Worm (Caenorhabditis elegans) whole organism, young adult: ENCODE measurements around the gene F08F8.11.
A peak's percentile ranks its signal among the peaks of the same experiment; 100 is the strongest.

Source experiments
- C06A6.2 ChIP-seq: fragments of 200-800 bp; sonication (Bioruptor generic); conservative IDR thresholded peaks from 2 replicates; pipeline ENCODE4 v1.3.6; 2022; ENCODE audit warnings: missing genetic modification characterization, missing compliant biosample characterization
- D2030.7 ChIP-seq: fragments of 200-800 bp; sonication (Bioruptor generic); IDR thresholded peaks from 2 replicates; pipeline ENCODE4 v1.3.6; 2022; ENCODE audit warnings: missing genetic modification reagents, missing genetic modification characterization, missing compliant biosample characterization
- F22D6.2 ChIP-seq: sonication (generic microtip); optimal IDR thresholded peaks from 2 replicates; lab custom pipeline; 2016; ENCODE audit warnings: mild to moderate bottlenecking, missing genetic modification characterization, missing compliant biosample characterization
- F23B12.7 ChIP-seq: sonication (generic microtip); optimal IDR thresholded peaks from 2 replicates; lab custom pipeline; 2017; ENCODE audit warnings: missing genetic modification characterization, mild to moderate bottlenecking, missing compliant biosample characterization, antibody characterized with exemption, moderate library complexity; ENCODE audit not compliant: insufficient read depth
- F37B4.10 ChIP-seq: fragments of 200-800 bp; sonication (Bioruptor generic); IDR thresholded peaks from 2 replicates; pipeline ENCODE4 v1.3.6; 2022; ENCODE audit warnings: missing genetic modification characterization, missing compliant biosample characterization
- F55B11.4 ChIP-seq: sonication (generic microtip); optimal IDR thresholded peaks from 2 replicates; lab custom pipeline; 2016; ENCODE audit warnings: missing compliant biosample characterization, missing genetic modification characterization, borderline replicate concordance; ENCODE audit not compliant: insufficient read depth
- T07F8.4 ChIP-seq: sonication (generic microtip); optimal IDR thresholded peaks from 2 replicates; lab custom pipeline; 2016; ENCODE audit warnings: mild to moderate bottlenecking, missing genetic modification characterization, moderate library complexity, missing compliant biosample characterization
- Y53G8AR.9 ChIP-seq: fragments of 200-800 bp; sonication (Bioruptor generic); conservative IDR thresholded peaks from 2 replicates; pipeline ENCODE4 v1.3.6; 2022; ENCODE audit warnings: missing genetic modification reagents, missing genetic modification characterization, missing compliant biosample characterization
- Y95B8A.8 ChIP-seq: fragments of 200-800 bp; sonication (Bioruptor generic); IDR thresholded peaks from 2 replicates; pipeline ENCODE4 v1.3.6; 2022; ENCODE audit warnings: missing genetic modification reagents, missing genetic modification characterization, missing compliant biosample characterization
- attf-3 ChIP-seq: fragments of 200-800 bp; sonication (Bioruptor generic); conservative IDR thresholded peaks from 2 replicates; pipeline ENCODE4 v1.3.6; 2022; ENCODE audit warnings: missing genetic modification reagents, missing genetic modification characterization, missing compliant biosample characterization
- cebp-1 ChIP-seq, 2 experiments: fragments of 200-800 bp in 1 of 2; sonication (Bioruptor generic) in 1 of 2; sonication (generic microtip) in 1 of 2; IDR thresholded peaks in 1 of 2; optimal IDR thresholded peaks in 1 of 2; 2 replicates each; pipeline versions ENCODE4 v1.3.6 to Lab custom; 2017 to 2022; ENCODE audit warnings: missing compliant biosample characterization in 2 of 2, missing genetic modification characterization in 2 of 2, mild to moderate bottlenecking in 1 of 2, missing genetic modification reagents in 1 of 2, moderate library complexity in 1 of 2
- cebp-2 ChIP-seq: fragments of 200-800 bp; sonication (Bioruptor generic); IDR thresholded peaks from 2 replicates; pipeline ENCODE4 v1.3.6; 2022; ENCODE audit warnings: missing genetic modification characterization, missing compliant biosample characterization
- ceh-100 ChIP-seq: fragments of 200-800 bp; sonication (Bioruptor generic); IDR thresholded peaks from 2 replicates; pipeline ENCODE4 v1.3.6; 2022; ENCODE audit warnings: missing genetic modification reagents, missing genetic modification characterization, missing compliant biosample characterization
- ceh-79 ChIP-seq: sonication (generic microtip); optimal IDR thresholded peaks from 2 replicates; lab custom pipeline; 2017; ENCODE audit warnings: mild to moderate bottlenecking, missing genetic modification characterization, missing compliant biosample characterization
- efl-1 ChIP-seq: fragments of 150-350 bp; optimal IDR thresholded peaks from 2 replicates; lab custom pipeline; 2014; ENCODE audit warnings: missing biosample characterization, missing genetic modification reagents, missing genetic modification characterization
- egl-44 ChIP-seq: fragments of 200-800 bp; sonication (Bioruptor generic); IDR thresholded peaks from 2 replicates; pipeline ENCODE4 v1.3.6; 2022; ENCODE audit warnings: missing genetic modification reagents, missing genetic modification characterization, missing compliant biosample characterization
- him-1 ChIP-seq: sonication (generic microtip); optimal IDR thresholded peaks from 2 replicates; lab custom pipeline; 2016; ENCODE audit warnings: missing genotype, missing genetic modification reagents, missing genetic modification characterization, missing compliant biosample characterization
- hlh-12 ChIP-seq: sonication (generic microtip); optimal IDR thresholded peaks from 2 replicates; lab custom pipeline; 2016; ENCODE audit warnings: missing genetic modification characterization, missing compliant biosample characterization
- hmg-1.2 ChIP-seq: fragments of 200-800 bp; sonication (Bioruptor generic); IDR thresholded peaks from 2 replicates; pipeline ENCODE4 v1.3.6; 2022; ENCODE audit warnings: missing genetic modification reagents, missing genetic modification characterization, missing compliant biosample characterization
- hrde-1 ChIP-seq: sonication (generic microtip); optimal IDR thresholded peaks from 2 replicates; lab custom pipeline; 2016; ENCODE audit warnings: missing genetic modification characterization, mild to moderate bottlenecking, missing compliant biosample characterization, moderate library complexity, missing genotype, missing genetic modification reagents, borderline replicate concordance
- let-526 ChIP-seq: fragments of 200-800 bp; sonication (Bioruptor generic); IDR thresholded peaks from 2 replicates; pipeline ENCODE4 v1.3.6; 2022; ENCODE audit warnings: missing genetic modification reagents, missing genetic modification characterization, missing compliant biosample characterization
- lin-35 ChIP-seq, 3 experiments: fragments of 150-350 bp in 2 of 3; sonication (generic microtip) in 1 of 3; optimal IDR thresholded peaks; 2 replicates each; lab custom pipeline; 2014 to 2018; ENCODE audit warnings: missing biosample characterization in 3 of 3, missing genetic modification characterization in 3 of 3, missing genetic modification reagents in 3 of 3
- lin-40 ChIP-seq: sonication (generic microtip); optimal IDR thresholded peaks from 2 replicates; lab custom pipeline; 2016; ENCODE audit warnings: missing genetic modification characterization, mild to moderate bottlenecking, missing compliant biosample characterization, missing genotype, missing genetic modification reagents
- lin-54 ChIP-seq: fragments of 200-800 bp; sonication (Bioruptor generic); optimal IDR thresholded peaks from 2 replicates; lab custom pipeline; 2018; ENCODE audit warnings: mild to moderate bottlenecking, missing genetic modification characterization, missing compliant biosample characterization
- madf-10 ChIP-seq: sonication (generic microtip); optimal IDR thresholded peaks from 2 replicates; lab custom pipeline; 2016; ENCODE audit warnings: mild to moderate bottlenecking, missing genetic modification characterization, missing compliant biosample characterization
- madf-3 ChIP-seq: fragments of 200-800 bp; sonication (Bioruptor generic); IDR thresholded peaks from 2 replicates; pipeline ENCODE4 v1.3.6; 2022; ENCODE audit warnings: missing genetic modification reagents, missing genetic modification characterization, missing compliant biosample characterization
- nfya-1 ChIP-seq: sonication (generic microtip); optimal IDR thresholded peaks from 2 replicates; lab custom pipeline; 2017; ENCODE audit warnings: antibody characterized with exemption, missing compliant biosample characterization, missing genetic modification characterization, borderline replicate concordance; ENCODE audit not compliant: insufficient read depth
- nhr-120 ChIP-seq: fragments of 200-800 bp; sonication (Bioruptor generic); IDR thresholded peaks from 2 replicates; pipeline ENCODE4 v1.3.6; 2022; ENCODE audit warnings: missing genetic modification characterization, missing compliant biosample characterization
- nhr-27 ChIP-seq: fragments of 200-800 bp; sonication (Bioruptor generic); optimal IDR thresholded peaks from 2 replicates; lab custom pipeline; 2018; ENCODE audit warnings: mild to moderate bottlenecking, missing genetic modification characterization, moderate library complexity, missing compliant biosample characterization
- nhr-80 ChIP-seq: sonication (generic microtip); optimal IDR thresholded peaks from 2 replicates; lab custom pipeline; 2016; ENCODE audit warnings: missing genetic modification characterization, missing compliant biosample characterization
- nhr-90 ChIP-seq: sonication (generic microtip); optimal IDR thresholded peaks from 2 replicates; lab custom pipeline; 2016; ENCODE audit warnings: missing genotype, mild to moderate bottlenecking, missing genetic modification characterization, missing compliant biosample characterization
- rec-8 ChIP-seq, 2 experiments: sonication (generic microtip); optimal IDR thresholded peaks; 2 replicates each; lab custom pipeline; 2016; ENCODE audit warnings: mild to moderate bottlenecking in 2 of 2, missing genetic modification characterization in 2 of 2, missing genetic modification reagents in 2 of 2, missing genotype in 2 of 2, missing biosample characterization in 1 of 2, missing compliant biosample characterization in 1 of 2, moderate library complexity in 1 of 2
- sdz-38 ChIP-seq: sonication (generic microtip); optimal IDR thresholded peaks from 2 replicates; lab custom pipeline; 2016; ENCODE audit warnings: missing genotype, missing genetic modification characterization, missing compliant biosample characterization
- sea-2 ChIP-seq: fragments of 200-800 bp; sonication (Bioruptor generic); IDR thresholded peaks from 2 replicates; pipeline ENCODE4 v1.3.6; 2022; ENCODE audit warnings: missing genetic modification characterization, missing compliant biosample characterization
- snpc-1.1 ChIP-seq: sonication (generic microtip); optimal IDR thresholded peaks from 2 replicates; lab custom pipeline; 2017; ENCODE audit warnings: missing genetic modification characterization, mild to moderate bottlenecking, missing compliant biosample characterization, antibody characterized with exemption, moderate library complexity, missing genotype, missing genetic modification reagents; ENCODE audit not compliant: insufficient read depth
- snpc-3.4 ChIP-seq: sonication (generic microtip); optimal IDR thresholded peaks from 2 replicates; lab custom pipeline; 2017; ENCODE audit warnings: missing genetic modification characterization, mild to moderate bottlenecking, missing compliant biosample characterization, antibody characterized with exemption, moderate library complexity, missing genotype, missing genetic modification reagents
- somi-1 ChIP-seq: fragments of 200-800 bp; sonication (Bioruptor generic); optimal IDR thresholded peaks from 2 replicates; lab custom pipeline; 2018; ENCODE audit warnings: mild to moderate bottlenecking, missing genetic modification characterization, missing compliant biosample characterization
- sptf-2 ChIP-seq: fragments of 200-800 bp; sonication (Bioruptor generic); optimal IDR thresholded peaks from 2 replicates; lab custom pipeline; 2018; ENCODE audit warnings: mild to moderate bottlenecking, missing genetic modification characterization, missing compliant biosample characterization
- xnd-1 ChIP-seq: sonication (generic microtip); optimal IDR thresholded peaks from 2 replicates; lab custom pipeline; 2016; ENCODE audit warnings: missing genotype, missing genetic modification reagents, missing genetic modification characterization, missing compliant biosample characterization
- ztf-18 ChIP-seq: sonication (generic microtip); optimal IDR thresholded peaks from 2 replicates; lab custom pipeline; 2016; ENCODE audit warnings: missing genotype, mild to moderate bottlenecking, missing genetic modification characterization, missing compliant biosample characterization

Gene F08F8.11

ce11 chrIII:7358627-7359026 lies 7.1 kb upstream of the F08F8.11 start (continued):
- TF ChIP-seq hmg-1.2 (GFP tag; lab: Robert Waterston, UW) = no peak
- TF ChIP-seq rec-8 (tag; optimal IDR thresholded peaks at IDR 0.05; lab: Kevin White, UChicago) = no peak
- no peak for TF ChIP-seq him-1 (tag; lab: Kevin White, UChicago)
- TF ChIP-seq ceh-79 (tag; lab: Kevin White, UChicago) = no peak
- no peak for TF ChIP-seq nfya-1 (tag; lab: Kevin White, UChicago)
- no peak for TF ChIP-seq F22D6.2 (tag; lab: Kevin White, UChicago)
- peak; percentile 8 for TF ChIP-seq nhr-80 (tag; lab: Kevin White, UChicago)
- TF ChIP-seq, all 124 proteins: peak for 7

ce11 chrIII:7359037-7359548 lies 6.6 kb upstream of the F08F8.11 start, which contains the start of the genes eco-1 and hmgr-1:
eco-1 (minus strand) TSS chrIII:7359095.
hmgr-1 (plus strand) TSS chrIII:7359498.
- TF ChIP-seq xnd-1 (tag; lab: Kevin White, UChicago) (no peak), snpc-3.4 (tag; lab: Kevin White, UChicago) (no peak), madf-10 (tag; lab: Kevin White, UChicago) (no peak), lin-35 (GFP tag; optimal IDR thresholded peaks at IDR 0.05; lab: Kevin White, UChicago) (peak in 1 of 3 experiments; percentile 8), hrde-1 (tag; lab: Kevin White, UChicago) (no peak), cebp-1 (GFP tag; IDR thresholded peaks at IDR 0.05; lab: Robert Waterston, UW) (no peak), cebp-1 (tag; optimal IDR thresholded peaks at IDR 0.05; lab: Kevin White, UChicago) (peak; percentile 39), snpc-1.1 (no peak), let-526 (GFP tag; lab: Robert Waterston, UW) (no peak), cebp-2 (GFP tag; lab: Robert Waterston, UW) (no peak), egl-44 (no peak), efl-1 (GFP tag; lab: Kevin White, UChicago) (no peak), lin-54 (GFP tag; lab: Kevin White, UChicago) (peak; percentile 22), somi-1 (GFP tag; lab: Kevin White, UChicago) (no peak), F55B11.4 (no peak), nhr-27 (tag; lab: Kevin White, UChicago) (no peak), Y53G8AR.9 (GFP tag; lab: Robert Waterston, UW) (no peak), sptf-2 (GFP tag; lab: Kevin White, UChicago) (no peak), C06A6.2 (GFP tag; lab: Robert Waterston, UW) (no peak), T07F8.4 (no peak), ceh-100 (GFP tag; lab: Robert Waterston, UW) (no peak), madf-3 (no peak)
- TF ChIP-seq, all 124 proteins: peak for 3

ce11 chrIII:7367012-7367760 lies 1.5 kb downstream of the F08F8.11 start, which contains the start of the genes T20B12.5 and T20B12.4:
T20B12.5 (minus strand) TSS chrIII:7367112.
T20B12.4 (plus strand) TSS chrIII:7367710.
- no peak for TF ChIP-seq sdz-38 (tag; lab: Kevin White, UChicago)
- TF ChIP-seq attf-3 (GFP tag; lab: Robert Waterston, UW) = no peak
- TF ChIP-seq sea-2 (GFP tag; lab: Robert Waterston, UW) = no peak
- no peak for TF ChIP-seq rec-8 (tag; optimal IDR thresholded peaks at IDR 0.05; lab: Kevin White, UChicago)
- TF ChIP-seq D2030.7 (GFP tag; lab: Robert Waterston, UW) = no peak
- TF ChIP-seq nhr-90 (tag; lab: Kevin White, UChicago) = no peak
- TF ChIP-seq hmg-1.2 (GFP tag; lab: Robert Waterston, UW) = no peak
- TF ChIP-seq F23B12.7 (tag; lab: Kevin White, UChicago) = no peak
- TF ChIP-seq F37B4.10 (GFP tag; lab: Robert Waterston, UW) = no peak
- no peak for TF ChIP-seq ztf-18 (tag; lab: Kevin White, UChicago)
- no peak for TF ChIP-seq hlh-12
- no peak for TF ChIP-seq Y95B8A.8 (GFP tag; lab: Robert Waterston, UW)
- TF ChIP-seq madf-3 = no peak
- TF ChIP-seq lin-40 (tag; lab: Kevin White, UChicago) = no peak
- no peak for TF ChIP-seq nhr-120 (GFP tag; lab: Robert Waterston, UW)
